Fruit fly (Drosophila melanogaster): Measurements from ENCODE around the gene cact.

The cact gene

dm6 chr2L:16321209-16321608, 4.8 kb downstream of the cact start (continued):
- no peak for TF ChIP-seq Xrp1 (GFP tag; IDR thresholded peaks at IDR 0.05)
- TF ChIP-seq stwl (tag; optimal IDR thresholded peaks at IDR 0.05): no peak
- TF ChIP-seq CG7839 (tag; optimal IDR thresholded peaks at IDR 0.05): no peak
- TF ChIP-seq CG9437 (GFP tag; optimal IDR thresholded peaks at IDR 0.05): no peak
- no peak for TF ChIP-seq CG10267 (tag; optimal IDR thresholded peaks at IDR 0.05)
- TF ChIP-seq Lhr (GFP tag; optimal IDR thresholded peaks at IDR 0.05): no peak
- TF ChIP-seq Dbx (GFP tag; IDR thresholded peaks at IDR 0.05): no peak

DNA sequence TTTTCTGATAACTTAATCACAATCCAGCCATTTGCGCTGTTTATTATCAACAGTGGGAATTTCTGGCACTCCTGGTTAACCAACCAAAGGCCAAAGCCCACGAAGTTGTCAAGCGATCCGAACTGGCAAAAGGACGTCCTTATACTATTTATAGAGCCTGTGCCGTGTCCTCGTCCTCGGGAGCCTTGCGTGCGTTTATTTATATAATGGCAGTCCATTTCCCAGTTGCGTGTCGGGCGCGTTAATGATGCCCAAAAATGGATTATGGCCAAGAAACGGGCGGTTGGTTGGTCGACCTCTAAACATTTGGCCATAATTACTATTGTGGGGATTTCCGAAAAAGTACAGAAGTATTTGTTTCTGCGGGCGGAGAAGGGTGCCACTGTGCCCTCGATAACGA, 5.6 kb downstream of the cact start:
- TF ChIP-seq Abd-B (GFP tag; optimal IDR thresholded peaks at IDR 0.05) (no peak), vvl (GFP tag; IDR thresholded peaks at IDR 0.05) (no peak), Dref (GFP tag; IDR thresholded peaks at IDR 0.05) (no peak), NC2β (GFP tag; optimal IDR thresholded peaks at IDR 0.05) (no peak), sens (GFP tag) (peak; percentile 63), unpg (GFP tag; optimal IDR thresholded peaks at IDR 0.05) (no peak), CG43689 (GFP tag; IDR thresholded peaks at IDR 0.05) (no peak), CG6791 (GFP tag; IDR thresholded peaks at IDR 0.05; ENCODE audit: partially characterized antibody) (no peak), CG5245 (GFP tag; optimal IDR thresholded peaks at IDR 0.05) (no peak), CG13894 (tag; optimal IDR thresholded peaks at IDR 0.05) (peak; percentile 14), Med (GFP tag) (peak; percentile 27), Deaf1 (tag; optimal IDR thresholded peaks at IDR 0.05) (no peak), Atf6 (GFP tag; IDR thresholded peaks at IDR 0.05) (0 out of 2 replicates have a peak, but pooled peaks have one; percentile 20), CG3163 (GFP tag; optimal IDR thresholded peaks at IDR 0.05) (no peak), HLH3B (GFP tag; IDR thresholded peaks at IDR 0.05) (no peak), esg (GFP tag; conservative IDR thresholded peaks at IDR 0.05) (no peak), Pdp1 (GFP tag; optimal IDR thresholded peaks at IDR 0.05) (peak in 1 of 2 experiments; percentile 29), abd-A (tag; optimal IDR thresholded peaks at IDR 0.05) (peak; percentile 43), vfl (GFP tag; optimal IDR thresholded peaks at IDR 0.05) (no peak), Gsc (GFP tag; IDR thresholded peaks at IDR 0.05) (no peak)

DNA sequence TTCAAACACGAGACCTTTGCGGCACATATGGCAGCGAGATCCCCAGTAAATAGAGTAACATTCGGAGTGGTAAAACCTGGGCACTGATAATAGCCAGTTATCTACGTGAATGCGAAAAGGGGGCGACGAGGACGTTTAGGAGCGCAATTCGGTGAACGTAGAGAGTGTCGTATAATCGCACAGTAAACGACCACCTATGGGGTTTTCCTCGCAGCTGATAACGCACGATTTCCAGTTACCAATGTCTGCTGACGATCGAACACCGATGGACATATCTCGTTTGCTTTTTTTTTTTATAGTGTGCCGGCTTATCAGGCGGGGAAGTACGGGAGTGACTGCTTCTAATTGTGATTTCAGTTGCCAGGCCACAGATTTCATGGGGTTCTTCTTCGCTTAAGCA, 6.3 kb downstream of the cact start:
- no peak for TF ChIP-seq grn (GFP tag; optimal IDR thresholded peaks at IDR 0.05)
- TF ChIP-seq CG10543 (GFP tag; optimal IDR thresholded peaks at IDR 0.05): peak; percentile 51
- no peak for TF ChIP-seq dpn (GFP tag; optimal IDR thresholded peaks at IDR 0.05)
- TF ChIP-seq Hey (tag; optimal IDR thresholded peaks at IDR 0.05): peak; percentile 22
- TF ChIP-seq Sox100B (GFP tag; optimal IDR thresholded peaks at IDR 0.05): no peak
- peak; percentile 56 for TF ChIP-seq Med (GFP tag)
- peak; percentile 87 for TF ChIP-seq exex (tag; optimal IDR thresholded peaks at IDR 0.05)
- no peak for TF ChIP-seq chif (GFP tag; optimal IDR thresholded peaks at IDR 0.05)
- TF ChIP-seq GATAe (GFP tag; conservative IDR thresholded peaks at IDR 0.05): peak; percentile 66
- TF ChIP-seq trh (GFP tag; optimal IDR thresholded peaks at IDR 0.05): no peak
- TF ChIP-seq maf-S (GFP tag; optimal IDR thresholded peaks at IDR 0.05): no peak
- TF ChIP-seq Sry-δ (GFP tag; optimal IDR thresholded peaks at IDR 0.05): no peak
- 0 out of 3 replicates have a peak, but pooled peaks have one; percentile 29 for TF ChIP-seq ci (GFP tag; IDR thresholded peaks at IDR 0.05)
- TF ChIP-seq sug (tag; optimal IDR thresholded peaks at IDR 0.05): peak; percentile 99
- TF ChIP-seq jigr1 (GFP tag; IDR thresholded peaks at IDR 0.05): no peak
- TF ChIP-seq Atf-2 (GFP tag; optimal IDR thresholded peaks at IDR 0.05): no peak
- no peak for TF ChIP-seq tap (tag; optimal IDR thresholded peaks at IDR 0.05)
- TF ChIP-seq CG8290 (GFP tag; optimal IDR thresholded peaks at IDR 0.05): no peak
- TF ChIP-seq CG8290 (tag; optimal IDR thresholded peaks at IDR 0.05): peak in 1 of 2 experiments; percentile 32
- no peak for TF ChIP-seq inv (GFP tag; IDR thresholded peaks at IDR 0.05; ENCODE audit: partially characterized antibody)
- TF ChIP-seq CG10274 (GFP tag; optimal IDR thresholded peaks at IDR 0.05): no peak
- TF ChIP-seq CG3065 (GFP tag; optimal IDR thresholded peaks at IDR 0.05): no peak
- no peak for TF ChIP-seq HLHmδ (GFP tag; optimal IDR thresholded peaks at IDR 0.05)
- TF ChIP-seq lab (GFP tag; optimal IDR thresholded peaks at IDR 0.05): peak; percentile 63
- no peak for TF ChIP-seq CG2116 (GFP tag; optimal IDR thresholded peaks at IDR 0.05)

Data from whole organism, embryonic.